Fruit fly (Drosophila melanogaster) whole organism, adult: ENCODE measurements around the gene CG45492.
"Not testable (repeated sequence)": the region's sequence is repeated elsewhere in the genome, so short reads cannot be mapped to it uniquely, and the experiment has no call there.

Source experiments
- CG33017 ChIP-seq: fragments of 200-800 bp; sonication (Bioruptor generic); optimal IDR thresholded peaks from 2 replicates; lab custom pipeline; 2018; ENCODE audit warnings: missing biosample characterization, mild to moderate bottlenecking, missing genetic modification characterization, moderate library complexity
- CG7101 ChIP-seq: fragments of 200-800 bp; sonication (Bioruptor generic); optimal IDR thresholded peaks from 2 replicates; lab custom pipeline; 2018; ENCODE audit warnings: missing biosample characterization, mild to moderate bottlenecking, missing genetic modification characterization, moderate library complexity
- Clk ChIP-seq: fragments of 200-800 bp; sonication (Bioruptor generic); optimal IDR thresholded peaks from 2 replicates; lab custom pipeline; 2017; ENCODE audit warnings: missing biosample characterization, missing genetic modification characterization
- bab1 ChIP-seq: fragments of 200-800 bp; sonication (Bioruptor generic); optimal IDR thresholded peaks from 3 replicates; lab custom pipeline; 2019; ENCODE audit warnings: missing biosample characterization, mild to moderate bottlenecking, missing genetic modification characterization, moderate library complexity
- cic ChIP-seq: fragments of 200-800 bp; sonication (Bioruptor generic); optimal IDR thresholded peaks from 2 replicates; lab custom pipeline; 2017; ENCODE audit warnings: missing biosample characterization, mild to moderate bottlenecking, missing genetic modification characterization, moderate library complexity
- kay ChIP-seq: fragments of 200-800 bp; sonication (Bioruptor generic); peaks from one replicate; lab custom pipeline; 2016; ENCODE audit warnings: missing biosample characterization, missing genetic modification characterization, borderline replicate concordance
- ovo ChIP-seq: fragments of 200-800 bp; sonication (Bioruptor generic); optimal IDR thresholded peaks from 2 replicates; lab custom pipeline; 2016; ENCODE audit warnings: missing biosample characterization, missing genetic modification characterization

DNA sequence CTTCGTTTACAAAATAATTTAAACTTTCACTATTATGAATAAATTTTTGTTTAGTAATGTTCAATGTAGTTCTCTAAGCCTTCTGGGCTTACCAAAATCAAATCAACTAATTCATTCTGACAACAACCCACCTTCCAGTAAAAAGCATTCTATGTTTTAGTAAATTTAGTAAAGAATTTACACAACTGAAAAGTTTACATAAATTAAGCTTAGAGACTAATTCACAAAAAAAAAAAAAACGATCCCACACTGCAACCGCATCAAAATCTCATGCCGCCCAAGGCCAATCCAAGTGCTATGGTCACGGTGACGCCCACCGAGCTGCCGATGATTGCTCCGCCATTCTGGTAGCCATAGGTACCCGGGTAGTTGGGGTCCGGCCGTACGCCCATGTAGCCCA lies 9.6 kb upstream of the CG45492 start, which contains the start of gene CG45494:
- TF ChIP-seq CG33017 (tag; lab: Kevin White, UChicago); bab1 (GFP tag; lab: Kevin White, UChicago); cic (GFP tag; lab: Kevin White, UChicago); ovo (GFP tag; lab: Kevin White, UChicago); CG7101 (tag; lab: Kevin White, UChicago); kay (GFP tag; lab: Kevin White, UChicago); Clk: not testable (repeated sequence)
